Fruit fly (Drosophila melanogaster) whole organism, embryonic: Measurements from ENCODE around the gene orion.
A peak's percentile ranks its signal among the peaks of the same experiment; 100 is the strongest.

Experiments used
- Ada2b ChIP-seq: fragments of 200-800 bp; sonication (Bioruptor generic); IDR thresholded peaks from 2 replicates; pipeline ENCODE4 v1.3.6; 2022; ENCODE audit warnings: missing biosample characterization, missing genetic modification characterization
- BEAF-32 ChIP-seq: fragments of 200-800 bp; sonication (Bioruptor generic); optimal IDR thresholded peaks from 3 replicates; lab custom pipeline; 2017; ENCODE audit warnings: missing biosample characterization, missing genetic modification characterization, mild to moderate bottlenecking, moderate library complexity, missing genetic modification reagents
- Bgb ChIP-seq: fragments of 200-800 bp; sonication (Bioruptor generic); IDR thresholded peaks from 2 replicates; pipeline ENCODE4 v1.3.6; 2022; ENCODE audit warnings: missing biosample characterization, missing genetic modification characterization; ENCODE audit not compliant: partially characterized antibody
- CG10462 ChIP-seq: fragments of 200-800 bp; sonication (Bioruptor generic); optimal IDR thresholded peaks from 2 replicates; lab custom pipeline; 2016; ENCODE audit warnings: missing biosample characterization, missing genetic modification characterization
- CG11085 ChIP-seq: fragments of 200-800 bp; sonication (Bioruptor generic); IDR thresholded peaks from 2 replicates; pipeline ENCODE4 v1.3.6; 2022; ENCODE audit warnings: missing biosample characterization, missing genetic modification characterization
- CG11247 ChIP-seq: fragments of 200-800 bp; sonication (Bioruptor generic); IDR thresholded peaks from 2 replicates; pipeline ENCODE4 v1.3.6; 2022; ENCODE audit warnings: missing biosample characterization, missing genetic modification characterization
- CG11398 ChIP-seq: fragments of 200-800 bp; sonication (Bioruptor generic); optimal IDR thresholded peaks from 2 replicates; lab custom pipeline; 2016; ENCODE audit warnings: missing biosample characterization, missing genetic modification characterization
- CG12071 ChIP-seq: fragments of 200-800 bp; sonication (Bioruptor generic); optimal IDR thresholded peaks from 3 replicates; lab custom pipeline; 2018; ENCODE audit warnings: missing biosample characterization, mild to moderate bottlenecking, missing genetic modification characterization
- CG13296 ChIP-seq: fragments of 200-800 bp; sonication (Bioruptor generic); optimal IDR thresholded peaks from 3 replicates; lab custom pipeline; 2018; ENCODE audit warnings: missing biosample characterization, mild to moderate bottlenecking, missing genetic modification characterization
- CG13775 ChIP-seq: fragments of 200-800 bp; sonication (Bioruptor generic); optimal IDR thresholded peaks from 3 replicates; lab custom pipeline; 2017; ENCODE audit warnings: missing biosample characterization, mild to moderate bottlenecking, missing genetic modification characterization
- CG14667 ChIP-seq: fragments of 200-800 bp; sonication (Bioruptor generic); IDR thresholded peaks from 2 replicates; pipeline ENCODE4 v1.3.6; 2022; ENCODE audit warnings: missing biosample characterization, missing genetic modification characterization
- CG15011 ChIP-seq: fragments of 200-800 bp; sonication (Bioruptor generic); optimal IDR thresholded peaks from 3 replicates; lab custom pipeline; 2018; ENCODE audit warnings: missing biosample characterization, mild to moderate bottlenecking, missing genetic modification characterization
- CG1603 ChIP-seq: fragments of 200-800 bp; sonication (Bioruptor generic); optimal IDR thresholded peaks from 2 replicates; lab custom pipeline; 2019; ENCODE audit warnings: missing biosample characterization, mild to moderate bottlenecking, missing genetic modification characterization, moderate library complexity
- CG16813 ChIP-seq: fragments of 200-800 bp; sonication (Bioruptor generic); IDR thresholded peaks from 3 replicates; pipeline ENCODE4 v1.3.6; 2022; ENCODE audit warnings: missing biosample characterization, missing genetic modification characterization; ENCODE audit not compliant: partially characterized antibody
- CG16863 ChIP-seq: fragments of 200-800 bp; sonication (Bioruptor generic); optimal IDR thresholded peaks from 3 replicates; lab custom pipeline; 2016; ENCODE audit warnings: missing biosample characterization, missing genetic modification characterization
- CG17802 ChIP-seq: fragments of 200-800 bp; sonication (Bioruptor generic); optimal IDR thresholded peaks from 2 replicates; lab custom pipeline; 2018; ENCODE audit warnings: missing biosample characterization, mild to moderate bottlenecking, missing genetic modification characterization, moderate library complexity
- CG17912 ChIP-seq: fragments of 200-800 bp; sonication (Bioruptor generic); optimal IDR thresholded peaks from 2 replicates; lab custom pipeline; 2018; ENCODE audit warnings: missing biosample characterization, mild to moderate bottlenecking, missing genetic modification characterization
- CG18262 ChIP-seq: fragments of 200-800 bp; optimal IDR thresholded peaks from 3 replicates; lab custom pipeline; 2019; ENCODE audit warnings: missing biosample characterization, mild to moderate bottlenecking, missing genetic modification characterization, moderate library complexity
- CG31365 ChIP-seq: fragments of 200-800 bp; sonication (Bioruptor generic); optimal IDR thresholded peaks from 2 replicates; lab custom pipeline; 2018; ENCODE audit warnings: missing biosample characterization, mild to moderate bottlenecking, missing genetic modification characterization
- CG31441 ChIP-seq: fragments of 200-800 bp; sonication (Bioruptor generic); IDR thresholded peaks from 2 replicates; pipeline ENCODE4 v1.3.6; 2022; ENCODE audit warnings: missing biosample characterization, missing genetic modification characterization
- CG3281 ChIP-seq: fragments of 200-800 bp; sonication (Bioruptor generic); optimal IDR thresholded peaks from 3 replicates; lab custom pipeline; 2017; ENCODE audit warnings: missing biosample characterization, mild to moderate bottlenecking, missing genetic modification characterization
- CG7271 ChIP-seq: fragments of 200-800 bp; sonication (Bioruptor generic); optimal IDR thresholded peaks from 2 replicates; lab custom pipeline; 2018; ENCODE audit warnings: missing biosample characterization, mild to moderate bottlenecking, missing genetic modification characterization, moderate library complexity
- CG7372 ChIP-seq: fragments of 200-800 bp; sonication (Bioruptor generic); IDR thresholded peaks from 2 replicates; pipeline ENCODE4 v1.3.6; 2022; ENCODE audit warnings: missing biosample characterization, missing genetic modification characterization
- CG7786 ChIP-seq: fragments of 200-800 bp; sonication (Bioruptor generic); optimal IDR thresholded peaks from 2 replicates; lab custom pipeline; 2016; ENCODE audit warnings: missing biosample characterization, missing genetic modification characterization
- CG8765 ChIP-seq: fragments of 200-800 bp; sonication (Bioruptor generic); IDR thresholded peaks from 2 replicates; pipeline ENCODE4 v1.3.6; 2022; ENCODE audit warnings: missing biosample characterization, missing genetic modification characterization
- CG9215 ChIP-seq: fragments of 200-800 bp; sonication (Bioruptor generic); IDR thresholded peaks from 2 replicates; pipeline ENCODE4 v1.3.6; 2022; ENCODE audit warnings: missing biosample characterization, missing genetic modification characterization
- CG9437 ChIP-seq: fragments of 200-800 bp; sonication (Bioruptor generic); optimal IDR thresholded peaks from 2 replicates; lab custom pipeline; 2018; ENCODE audit warnings: missing biosample characterization, mild to moderate bottlenecking, missing genetic modification characterization
- CG9797 ChIP-seq: fragments of 200-800 bp; sonication (Bioruptor generic); optimal IDR thresholded peaks from 3 replicates; lab custom pipeline; 2018; ENCODE audit warnings: missing biosample characterization, mild to moderate bottlenecking, missing genetic modification characterization
- Dbx ChIP-seq: fragments of 200-800 bp; sonication (Bioruptor generic); IDR thresholded peaks from 3 replicates; pipeline ENCODE4 v1.3.6; 2022; ENCODE audit warnings: missing biosample characterization, missing genetic modification characterization
- Doc3 ChIP-seq: fragments of 200-800 bp; sonication (Bioruptor generic); IDR thresholded peaks from 3 replicates; pipeline ENCODE4 v1.3.6; 2022; ENCODE audit warnings: missing biosample characterization, missing genetic modification characterization; ENCODE audit not compliant: partially characterized antibody
- Eip74EF ChIP-seq, 2 experiments: fragments of 200-800 bp in 1 of 2; fragments of >200 bp in 1 of 2; sonication (Bioruptor generic) in 1 of 2; optimal IDR thresholded peaks; 2 replicates each; lab custom pipeline; 2017 to 2019; ENCODE audit warnings: missing biosample characterization in 2 of 2, missing genetic modification characterization in 2 of 2, mild to moderate bottlenecking in 1 of 2, moderate library complexity in 1 of 2
- HLH4C ChIP-seq: fragments of 200-800 bp; sonication (Bioruptor generic); IDR thresholded peaks from 3 replicates; pipeline ENCODE4 v1.3.6; 2022; ENCODE audit warnings: missing biosample characterization, missing genetic modification characterization; ENCODE audit not compliant: partially characterized antibody
- MTF-1 ChIP-seq: fragments of 200-800 bp; sonication (Bioruptor generic); optimal IDR thresholded peaks from 2 replicates; lab custom pipeline; 2018; ENCODE audit warnings: missing biosample characterization, mild to moderate bottlenecking, missing genetic modification characterization, borderline replicate concordance
- caup ChIP-seq: fragments of 200-800 bp; sonication (Bioruptor generic); optimal IDR thresholded peaks from 3 replicates; lab custom pipeline; 2017; ENCODE audit warnings: missing biosample characterization, mild to moderate bottlenecking, missing genetic modification characterization, moderate library complexity; ENCODE audit not compliant: severe bottlenecking
- crol ChIP-seq: fragments of 200-800 bp; sonication (Bioruptor generic); IDR thresholded peaks from 2 replicates; pipeline ENCODE4 v1.3.6; 2022; ENCODE audit warnings: missing biosample characterization, missing genetic modification characterization
- crp ChIP-seq, 2 experiments: fragments of 200-800 bp; sonication (Bioruptor generic); optimal IDR thresholded peaks; 2 replicates in 1 of 2; 3 replicates in 1 of 2; lab custom pipeline; 2017; ENCODE audit warnings: missing biosample characterization in 2 of 2, missing genetic modification characterization in 2 of 2, mild to moderate bottlenecking in 1 of 2, moderate library complexity in 1 of 2
- gro ChIP-seq: fragments of 200-800 bp; sonication (Bioruptor generic); optimal IDR thresholded peaks from 2 replicates; lab custom pipeline; 2016; ENCODE audit warnings: missing biosample characterization, missing genetic modification characterization
- hb ChIP-seq: fragments of 200-800 bp; sonication (Bioruptor generic); IDR thresholded peaks from 3 replicates; pipeline ENCODE4 v1.3.6; 2022; ENCODE audit warnings: missing biosample characterization, missing genetic modification characterization; ENCODE audit not compliant: partially characterized antibody
- inv ChIP-seq: fragments of 200-800 bp; sonication (Bioruptor generic); IDR thresholded peaks from 2 replicates; pipeline ENCODE4 v1.3.6; 2022; ENCODE audit warnings: missing biosample characterization, missing genetic modification characterization; ENCODE audit not compliant: partially characterized antibody
- jigr1 ChIP-seq: fragments of 200-800 bp; sonication (Bioruptor generic); IDR thresholded peaks from 3 replicates; pipeline ENCODE4 v1.3.6; 2022; ENCODE audit warnings: missing biosample characterization, missing genetic modification characterization
- lab ChIP-seq: fragments of 200-800 bp; sonication (Bioruptor generic); optimal IDR thresholded peaks from 3 replicates; lab custom pipeline; 2017; ENCODE audit warnings: missing biosample characterization, missing genetic modification characterization, mild to moderate bottlenecking, moderate library complexity, missing genetic modification reagents
- maf-S ChIP-seq: fragments of 200-800 bp; sonication (Bioruptor generic); optimal IDR thresholded peaks from 2 replicates; lab custom pipeline; 2016; ENCODE audit warnings: missing biosample characterization, missing genetic modification characterization
- nerfin-2 ChIP-seq: fragments of 200-800 bp; sonication (Bioruptor generic); IDR thresholded peaks from 2 replicates; pipeline ENCODE4 v1.3.6; 2022; ENCODE audit warnings: missing biosample characterization, missing genetic modification characterization; ENCODE audit not compliant: partially characterized antibody
- pan ChIP-seq, 4 experiments: fragments of >200 bp in 3 of 4; fragments of 200-800 bp in 1 of 4; sonication (Bioruptor generic) in 1 of 4; optimal IDR thresholded peaks in 3 of 4; IDR thresholded peaks in 1 of 4; 2 replicates each; pipeline versions ENCODE4 v1.3.6 to Lab custom; 2017 to 2022; ENCODE audit warnings: missing biosample characterization in 2 of 4, missing genetic modification characterization in 2 of 4, mixed read lengths in 1 of 4
- sim ChIP-seq: fragments of 200-800 bp; sonication (Bioruptor generic); IDR thresholded peaks from 2 replicates; pipeline ENCODE4 v1.3.6; 2022; ENCODE audit warnings: missing biosample characterization, missing genetic modification characterization
- slou ChIP-seq: fragments of 200-800 bp; sonication (Bioruptor generic); optimal IDR thresholded peaks from 3 replicates; lab custom pipeline; 2016; ENCODE audit warnings: missing biosample characterization, missing genetic modification characterization
- vfl ChIP-seq: fragments of 200-800 bp; sonication (Bioruptor generic); optimal IDR thresholded peaks from 2 replicates; lab custom pipeline; 2016; ENCODE audit warnings: missing biosample characterization, missing genetic modification characterization
- vvl ChIP-seq: fragments of 200-800 bp; sonication (Bioruptor generic); IDR thresholded peaks from 2 replicates; pipeline ENCODE4 v1.3.6; 2022; ENCODE audit warnings: missing biosample characterization, missing genetic modification characterization

The orion gene

DNA sequence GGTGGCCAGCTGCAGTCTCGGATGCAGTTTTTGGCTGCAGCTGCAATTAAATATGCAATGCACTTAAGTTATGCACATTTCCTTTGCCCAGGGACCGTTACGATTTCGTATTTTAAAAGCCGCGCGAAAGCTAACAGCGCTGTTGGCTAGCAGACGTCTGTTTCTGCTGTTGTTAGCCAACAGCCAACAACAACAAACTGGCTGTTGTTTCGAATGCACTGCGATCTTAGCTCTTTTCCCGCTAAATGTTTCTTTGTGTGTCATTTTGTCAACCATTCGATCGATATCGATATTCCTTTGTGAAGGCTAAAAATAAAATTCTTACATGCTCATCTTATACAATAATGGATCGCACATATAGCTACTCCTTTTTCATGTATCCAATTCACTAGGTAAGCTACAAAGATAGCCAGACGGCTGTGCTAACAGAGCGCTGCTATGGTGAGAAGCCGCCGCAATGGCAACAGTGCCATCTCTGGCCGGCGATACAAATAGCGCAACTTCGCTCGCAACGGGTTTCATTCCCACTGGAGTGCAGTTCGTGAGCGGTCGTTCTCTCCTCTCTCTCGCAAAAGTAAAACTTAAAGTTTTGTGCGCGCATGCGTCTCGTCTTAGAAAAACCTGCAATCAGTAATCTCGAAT lies 22.6 kb upstream of the orion start (continued):
- TF ChIP-seq crp (GFP tag; optimal IDR thresholded peaks at IDR 0.05; lab: Kevin White, UChicago), result peak in 1 of 2 experiments; percentile 24
- no peak for TF ChIP-seq slou (GFP tag; lab: Kevin White, UChicago)
- TF ChIP-seq CG11398 (GFP tag; lab: Kevin White, UChicago), result no peak
- no peak for TF ChIP-seq CG9797 (GFP tag; lab: Kevin White, UChicago)
- TF ChIP-seq CG31365 (tag; lab: Kevin White, UChicago), result no peak
- TF ChIP-seq sim (GFP tag; lab: Robert Waterston, UW), result no peak
- TF ChIP-seq CG16813, result no peak
- no peak for TF ChIP-seq pan (optimal IDR thresholded peaks at IDR 0.05; lab: Kevin White, UChicago)
- no peak for TF ChIP-seq pan (GFP tag; optimal IDR thresholded peaks at IDR 0.05 in 1 of 2, IDR thresholded peaks at IDR 0.05 in 1 of 2)
- no peak for TF ChIP-seq hb (GFP tag; lab: Robert Waterston, UW)
- no peak for TF ChIP-seq CG13775
- TF ChIP-seq CG9437 (GFP tag; lab: Kevin White, UChicago), result no peak
- TF ChIP-seq lab, result no peak
- TF ChIP-seq Eip74EF (GFP tag; optimal IDR thresholded peaks at IDR 0.05; lab: Kevin White, UChicago), result no peak
- TF ChIP-seq crol (GFP tag; lab: Robert Waterston, UW), result no peak
- TF ChIP-seq CG18262 (tag; lab: Kevin White, UChicago), result no peak
- no peak for TF ChIP-seq inv (GFP tag; lab: Robert Waterston, UW)
- TF ChIP-seq jigr1 (GFP tag; lab: Robert Waterston, UW), result no peak
- no peak for TF ChIP-seq Bgb (GFP tag; lab: Robert Waterston, UW)
- 0 out of 3 replicates have a peak, but pooled peaks have one; percentile 13 for TF ChIP-seq Dbx (GFP tag; lab: Robert Waterston, UW)
- no peak for TF ChIP-seq CG3281 (GFP tag; lab: Kevin White, UChicago)
- no peak for TF ChIP-seq vfl (GFP tag; lab: Kevin White, UChicago)
- no peak for TF ChIP-seq CG17802 (tag; lab: Kevin White, UChicago)
- TF ChIP-seq Ada2b (GFP tag; lab: Robert Waterston, UW), result no peak
- peak; percentile 45 for TF ChIP-seq BEAF-32
- TF ChIP-seq MTF-1 (GFP tag; lab: Kevin White, UChicago), result no peak
- no peak for TF ChIP-seq nerfin-2
- TF ChIP-seq CG11085 (GFP tag; lab: Robert Waterston, UW), result no peak
- TF ChIP-seq HLH4C, result no peak
- no peak for TF ChIP-seq CG7786 (GFP tag; lab: Kevin White, UChicago)
- no peak for TF ChIP-seq CG16863 (GFP tag; lab: Kevin White, UChicago)
- no peak for TF ChIP-seq gro
- TF ChIP-seq CG11247 (GFP tag; lab: Robert Waterston, UW), result no peak
- TF ChIP-seq maf-S, result no peak
- TF ChIP-seq Doc3 (GFP tag; lab: Robert Waterston, UW), result no peak
- no peak for TF ChIP-seq CG12071 (GFP tag; lab: Kevin White, UChicago)
- TF ChIP-seq CG17912 (GFP tag; lab: Kevin White, UChicago), result no peak
- no peak for TF ChIP-seq CG10462 (GFP tag; lab: Kevin White, UChicago)
- TF ChIP-seq CG9215, result no peak
- TF ChIP-seq CG7372 (GFP tag; lab: Robert Waterston, UW), result no peak
- peak; percentile 32 for TF ChIP-seq CG1603 (tag; lab: Kevin White, UChicago)
- TF ChIP-seq CG8765, result no peak
- no peak for TF ChIP-seq caup (GFP tag; lab: Kevin White, UChicago)
- no peak for TF ChIP-seq CG31441
- peak; percentile 39; the same call in 1 of the 2 replicates for TF ChIP-seq vvl (GFP tag; lab: Robert Waterston, UW)
- no peak for TF ChIP-seq CG14667 (GFP tag; lab: Robert Waterston, UW)
- TF ChIP-seq CG7271 (tag; lab: Kevin White, UChicago), result no peak
- TF ChIP-seq CG15011, result no peak
- no peak for TF ChIP-seq CG13296 (GFP tag; lab: Kevin White, UChicago)
